Fruit fly (Drosophila melanogaster): ENCODE measurements around the gene jvl.

The jvl gene

dm6 chr3R:14844743-14845142 lies 103.4 kb downstream of the jvl start, which contains the start of gene CG3610:
TSS of gene CG3610 (plus strand) at chr3R:14845043.
- TF ChIP-seq usp (GFP tag; optimal IDR thresholded peaks at IDR 0.05): no peak
- TF ChIP-seq EcR (GFP tag; optimal IDR thresholded peaks at IDR 0.05): no peak

All from whole organism.